Worm (Caenorhabditis elegans) whole organism, late embryonic: Measurements from ENCODE around the gene F53A2.3.

Source experiments
- ceh-6 ChIP-seq: fragments of 200-800 bp; sonication (Bioruptor generic); optimal IDR thresholded peaks from 2 replicates; lab custom pipeline; 2018; ENCODE audit warnings: mild to moderate bottlenecking, missing genetic modification characterization, missing compliant biosample characterization
- pat-9 ChIP-seq: fragments of 200-800 bp; sonication (Bioruptor generic); optimal IDR thresholded peaks from 2 replicates; lab custom pipeline; 2018; ENCODE audit warnings: mild to moderate bottlenecking, missing genetic modification characterization, moderate library complexity, missing compliant biosample characterization

ce11 chrIII:13340504-13341274 lies 1.1 kb upstream of the F53A2.3 start:
- TF ChIP-seq pat-9 (tag; lab: Kevin White, UChicago) (no peak), ceh-6 (GFP tag; lab: Kevin White, UChicago) (no peak)
